Worm (Caenorhabditis elegans) whole organism, midembryonic: ENCODE results near the gene C27D6.15.

Experiments
- T22C8.4 ChIP-seq: fragments of 200-800 bp; sonication (Bioruptor generic); IDR thresholded peaks from 2 replicates; pipeline ENCODE4 v1.3.6; 2022; ENCODE audit warnings: missing genetic modification characterization, missing compliant biosample characterization
- cog-1 ChIP-seq: sonication (generic microtip); optimal IDR thresholded peaks from 2 replicates; lab custom pipeline; 2016; ENCODE audit warnings: missing genetic modification characterization, missing compliant biosample characterization
- flt-1 ChIP-seq: fragments of 200-800 bp; sonication (Bioruptor generic); IDR thresholded peaks from 2 replicates; pipeline ENCODE4 v1.3.6; 2022; ENCODE audit warnings: missing genetic modification characterization, missing compliant biosample characterization
- klf-2 ChIP-seq: fragments of 200-800 bp; sonication (Bioruptor generic); conservative IDR thresholded peaks from 2 replicates; pipeline ENCODE4 v1.3.6; 2022; ENCODE audit warnings: missing genetic modification reagents, missing genetic modification characterization, missing compliant biosample characterization
- med-1 ChIP-seq: sonication (generic microtip); optimal IDR thresholded peaks from 2 replicates; lab custom pipeline; 2017; ENCODE audit warnings: missing genetic modification characterization, mild to moderate bottlenecking, missing compliant biosample characterization, antibody characterized with exemption, missing genetic modification reagents; ENCODE audit not compliant: insufficient read depth
- ref-1 ChIP-seq: fragments of 200-800 bp; sonication (Bioruptor generic); conservative IDR thresholded peaks from 2 replicates; pipeline ENCODE4 v1.3.6; 2022; ENCODE audit warnings: missing genetic modification reagents, missing genetic modification characterization, missing compliant biosample characterization
- tab-1 ChIP-seq: fragments of 200-800 bp; sonication (Bioruptor generic); IDR thresholded peaks from 2 replicates; pipeline ENCODE4 v1.3.6; 2022; ENCODE audit warnings: missing genetic modification characterization, missing compliant biosample characterization
- ztf-23 ChIP-seq: fragments of 200-800 bp; sonication (Bioruptor generic); IDR thresholded peaks from 2 replicates; pipeline ENCODE4 v1.3.6; 2022; ENCODE audit warnings: missing genetic modification reagents, missing genetic modification characterization, missing compliant biosample characterization
- ztf-29 ChIP-seq: fragments of 200-800 bp; sonication (Bioruptor generic); IDR thresholded peaks from 2 replicates; pipeline ENCODE4 v1.3.6; 2022; ENCODE audit warnings: missing genetic modification reagents, missing genetic modification characterization, missing compliant biosample characterization

C27D6.15 gene

DNA sequence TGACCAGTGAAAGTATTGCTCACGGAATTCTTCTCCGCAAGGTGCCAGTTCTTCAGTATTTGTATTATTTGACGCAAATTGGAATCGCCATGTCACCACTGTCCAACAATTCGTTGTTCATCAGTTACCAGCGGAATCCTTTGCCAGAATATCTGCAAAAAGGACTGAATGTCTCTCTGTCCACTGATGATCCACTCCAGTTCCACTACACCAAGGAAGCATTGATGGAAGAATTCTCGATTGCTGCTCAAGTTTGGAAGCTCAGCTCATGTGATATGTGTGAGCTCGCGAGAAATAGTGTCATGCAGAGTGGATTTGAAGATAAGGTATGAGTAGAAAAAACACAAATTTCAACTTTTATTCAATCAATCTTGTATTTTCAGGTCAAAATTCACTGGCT is 37.4 kb downstream of the C27D6.15 start:
- TF ChIP-seq tab-1 (GFP tag; lab: Robert Waterston, UW) (no peak), med-1 (GFP tag; lab: Kevin White, UChicago) (no peak), ref-1 (GFP tag; lab: Robert Waterston, UW) (no peak), ztf-23 (GFP tag; lab: Robert Waterston, UW) (no peak), flt-1 (GFP tag; lab: Robert Waterston, UW) (no peak), ztf-29 (GFP tag; lab: Robert Waterston, UW) (no peak), klf-2 (GFP tag; lab: Robert Waterston, UW) (no peak), cog-1 (no peak), T22C8.4 (GFP tag; lab: Robert Waterston, UW) (no peak)

DNA sequence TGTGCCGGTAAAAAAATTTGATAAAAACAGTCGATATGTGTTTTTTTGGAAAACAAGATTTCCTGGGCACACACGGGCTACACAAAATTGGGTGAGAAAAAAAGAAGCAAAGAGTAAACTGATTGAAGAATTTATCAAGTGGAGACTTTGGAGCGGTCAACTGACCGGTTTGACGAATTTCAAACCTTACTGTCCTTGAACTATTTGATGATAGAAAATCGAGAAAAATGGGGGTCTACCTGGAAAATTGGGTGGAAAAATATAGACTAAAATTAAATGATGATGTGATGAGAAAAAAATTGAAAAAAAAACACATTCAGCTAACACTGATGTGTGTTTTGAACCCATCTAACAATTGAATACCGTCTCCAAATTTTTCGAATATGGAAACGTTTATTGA is 39.1 kb downstream of the C27D6.15 start, which contains the start of gene C34F11.8:
Gene C34F11.8, minus strand, starts transcription at position 135 of the 400 bp plus-strand sequence.
- TF ChIP-seq T22C8.4 (GFP tag; lab: Robert Waterston, UW) (no peak), ref-1 (GFP tag; lab: Robert Waterston, UW) (no peak), klf-2 (GFP tag; lab: Robert Waterston, UW) (no peak), tab-1 (GFP tag; lab: Robert Waterston, UW) (no peak), ztf-23 (GFP tag; lab: Robert Waterston, UW) (no peak), flt-1 (GFP tag; lab: Robert Waterston, UW) (no peak), med-1 (GFP tag; lab: Kevin White, UChicago) (no peak), cog-1 (no peak)

DNA sequence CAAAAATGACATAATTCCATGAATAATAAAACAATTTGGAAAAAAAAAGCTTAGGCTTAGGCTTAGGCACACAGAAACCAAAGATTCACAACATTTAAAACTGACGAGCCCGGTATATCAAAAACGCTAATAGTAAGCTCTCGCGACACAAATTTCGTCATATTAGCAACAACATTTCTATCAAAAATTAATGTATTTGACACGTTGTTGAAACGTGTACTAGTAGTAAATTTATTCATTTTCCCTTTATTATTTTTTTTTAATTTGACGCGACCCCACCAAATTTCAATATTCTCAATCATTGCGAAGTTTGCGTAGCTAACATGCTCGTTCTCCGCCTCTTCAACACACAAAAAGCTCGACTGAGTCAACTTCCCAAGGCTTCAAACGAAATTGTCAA is 40.3 kb downstream of the C27D6.15 start, which contains the start of gene C34F11.2:
Gene C34F11.2, plus strand, starts transcription at position 301 of the 400 bp plus-strand sequence.
- TF ChIP-seq T22C8.4 (GFP tag; lab: Robert Waterston, UW) (no peak), flt-1 (GFP tag; lab: Robert Waterston, UW) (no peak), med-1 (GFP tag; lab: Kevin White, UChicago) (no peak), ztf-29 (GFP tag; lab: Robert Waterston, UW) (no peak), tab-1 (GFP tag; lab: Robert Waterston, UW) (no peak), ref-1 (GFP tag; lab: Robert Waterston, UW) (no peak), ztf-23 (GFP tag; lab: Robert Waterston, UW) (no peak), klf-2 (GFP tag; lab: Robert Waterston, UW) (no peak), cog-1 (no peak)

DNA sequence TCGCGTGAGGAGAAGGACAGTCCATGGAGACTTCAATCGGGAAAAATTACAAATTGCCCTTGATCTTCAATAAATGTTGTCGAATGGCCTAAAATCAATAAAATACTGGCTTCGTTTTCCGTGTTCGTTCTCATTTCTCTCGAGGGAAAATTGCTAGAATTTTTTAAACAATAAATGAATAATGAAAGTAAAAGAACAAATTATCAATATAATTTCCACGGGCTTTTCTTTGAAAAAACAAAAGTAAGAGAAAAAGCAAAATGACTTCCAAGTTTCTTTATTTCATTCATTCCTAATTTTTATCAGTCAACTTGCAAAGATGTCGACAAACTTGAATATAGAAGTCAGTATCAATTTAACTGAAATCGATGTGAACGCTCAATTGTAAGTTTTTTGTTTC is 41.0 kb downstream of the C27D6.15 start, which contains the start of gene C34F11.1:
Gene C34F11.1, plus strand, starts transcription at position 301 of the 400 bp plus-strand sequence.
- TF ChIP-seq klf-2 (GFP tag; lab: Robert Waterston, UW) (no peak), tab-1 (GFP tag; lab: Robert Waterston, UW) (no peak), med-1 (GFP tag; lab: Kevin White, UChicago) (no peak), ref-1 (GFP tag; lab: Robert Waterston, UW) (no peak), ztf-29 (GFP tag; lab: Robert Waterston, UW) (no peak), cog-1 (no peak), flt-1 (GFP tag; lab: Robert Waterston, UW) (no peak), ztf-23 (GFP tag; lab: Robert Waterston, UW) (no peak), T22C8.4 (GFP tag; lab: Robert Waterston, UW) (no peak)

DNA sequence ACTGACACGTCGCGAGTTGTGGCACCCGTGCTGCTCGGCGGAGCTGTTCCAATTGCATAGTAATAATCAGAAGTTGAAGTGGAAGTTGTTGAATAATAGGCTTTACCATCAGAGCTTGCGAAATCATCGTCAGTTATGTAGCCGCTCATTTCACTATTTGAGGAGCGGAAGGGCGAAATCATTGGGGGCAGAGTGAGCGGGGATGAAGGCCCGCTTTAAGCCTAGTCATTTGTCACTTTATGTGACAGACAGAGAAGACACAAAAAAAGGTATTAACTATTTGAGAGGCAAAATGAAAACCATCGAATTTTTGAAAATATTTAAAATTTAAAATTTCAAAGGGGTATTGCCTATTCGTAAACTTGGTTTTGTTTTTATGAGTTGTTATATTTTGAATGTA is 46.6 kb downstream of the C27D6.15 start:
- TF ChIP-seq flt-1 (GFP tag; lab: Robert Waterston, UW) (no peak), ref-1 (GFP tag; lab: Robert Waterston, UW) (no peak), ztf-29 (GFP tag; lab: Robert Waterston, UW) (no peak), cog-1 (no peak), med-1 (GFP tag; lab: Kevin White, UChicago) (no peak), T22C8.4 (GFP tag; lab: Robert Waterston, UW) (no peak), tab-1 (GFP tag; lab: Robert Waterston, UW) (no peak), klf-2 (GFP tag; lab: Robert Waterston, UW) (no peak), ztf-23 (GFP tag; lab: Robert Waterston, UW) (no peak)

DNA sequence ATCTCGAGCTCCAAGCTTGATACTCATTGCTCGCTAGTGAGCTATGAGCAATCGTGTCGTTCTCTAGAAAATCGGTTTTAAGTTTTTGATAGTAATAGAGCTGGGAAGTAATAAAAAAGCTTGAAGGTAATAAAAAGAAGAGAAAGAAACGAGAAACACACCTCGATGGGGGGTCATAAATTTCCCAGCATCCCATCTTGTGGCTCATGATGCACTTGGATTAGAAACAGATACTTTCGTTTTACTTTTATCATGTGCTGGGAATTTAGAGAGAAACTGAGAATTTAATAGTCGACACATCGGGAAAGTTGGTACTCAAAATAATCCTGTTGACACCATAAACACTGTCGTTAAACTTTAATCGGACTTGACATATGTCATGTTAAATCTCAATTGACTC is 48.9 kb downstream of the C27D6.15 start:
- TF ChIP-seq ztf-29 (GFP tag; lab: Robert Waterston, UW): no peak
- no peak for TF ChIP-seq ztf-23 (GFP tag; lab: Robert Waterston, UW)
- no peak for TF ChIP-seq tab-1 (GFP tag; lab: Robert Waterston, UW)
- no peak for TF ChIP-seq flt-1 (GFP tag; lab: Robert Waterston, UW)
- no peak for TF ChIP-seq med-1 (GFP tag; lab: Kevin White, UChicago)
- no peak for TF ChIP-seq klf-2 (GFP tag; lab: Robert Waterston, UW)
- TF ChIP-seq cog-1: no peak
- TF ChIP-seq T22C8.4 (GFP tag; lab: Robert Waterston, UW): no peak
- no peak for TF ChIP-seq ref-1 (GFP tag; lab: Robert Waterston, UW)
